Worm (Caenorhabditis elegans) whole organism, L1 larva: ENCODE measurements around the gene ZK1098.6.
A peak's percentile ranks its signal among the peaks of the same experiment; 100 is the strongest.

Experiments
- C04F5.9 ChIP-seq: sonication (generic microtip); optimal IDR thresholded peaks from 2 replicates; lab custom pipeline; 2016; ENCODE audit warnings: missing genetic modification characterization, missing compliant biosample characterization
- C16A3.4 ChIP-seq: fragments of 150-350 bp; optimal IDR thresholded peaks from 2 replicates; lab custom pipeline; 2014; ENCODE audit warnings: missing biosample characterization, missing genetic modification characterization
- aly-2 ChIP-seq: fragments of 150-350 bp; optimal IDR thresholded peaks from 2 replicates; lab custom pipeline; 2014; ENCODE audit warnings: missing biosample characterization, missing genetic modification characterization
- ama-1 ChIP-seq: fragments of 150-350 bp; optimal IDR thresholded peaks from 2 replicates; lab custom pipeline; 2014
- ceh-63 ChIP-seq: fragments of 200-800 bp; sonication (Bioruptor generic); optimal IDR thresholded peaks from 2 replicates; lab custom pipeline; 2018; ENCODE audit warnings: mild to moderate bottlenecking, missing genetic modification characterization, missing compliant biosample characterization
- ceh-82 ChIP-seq, 3 experiments: fragments of 150-350 bp in 1 of 3; sonication (generic microtip) in 2 of 3; optimal IDR thresholded peaks; 2 replicates each; lab custom pipeline; 2014 to 2017; ENCODE audit warnings: missing biosample characterization in 3 of 3, missing genetic modification characterization in 3 of 3
- dsc-1 ChIP-seq: sonication (generic microtip); optimal IDR thresholded peaks from 2 replicates; lab custom pipeline; 2016; ENCODE audit warnings: mild to moderate bottlenecking, missing genetic modification characterization, missing compliant biosample characterization
- efl-1 ChIP-seq, 4 experiments: fragments of 150-350 bp; optimal IDR thresholded peaks in 3 of 4; peaks in 1 of 4; 1 replicate in 1 of 4; 2 replicates in 3 of 4; lab custom pipeline; 2014; ENCODE audit warnings: missing biosample characterization in 2 of 4, missing genetic modification characterization in 2 of 4, missing genetic modification reagents in 2 of 4
- efl-3 ChIP-seq: fragments of 200-800 bp; sonication (Bioruptor generic); optimal IDR thresholded peaks from 2 replicates; lab custom pipeline; 2018; ENCODE audit warnings: mild to moderate bottlenecking, missing genetic modification characterization, missing compliant biosample characterization
- elt-2 ChIP-seq: sonication (generic microtip); optimal IDR thresholded peaks from 2 replicates; lab custom pipeline; 2016; ENCODE audit warnings: missing genetic modification characterization, mild to moderate bottlenecking, inconsistent platforms, missing compliant biosample characterization, missing genetic modification reagents
- elt-3 ChIP-seq, 6 experiments: fragments of 150-350 bp in 1 of 6; sonication (generic microtip); optimal IDR thresholded peaks; 2 replicates each; lab custom pipeline; 2017 to 2018; ENCODE audit warnings: missing biosample characterization in 6 of 6, missing genetic modification characterization in 6 of 6, inconsistent platforms in 1 of 6
- fkh-8 ChIP-seq: sonication (generic microtip); optimal IDR thresholded peaks from 2 replicates; lab custom pipeline; 2016; ENCODE audit warnings: mild to moderate bottlenecking, missing genetic modification characterization, missing compliant biosample characterization
- fos-1 ChIP-seq: fragments of 150-350 bp; optimal IDR thresholded peaks from 2 replicates; lab custom pipeline; 2014; ENCODE audit warnings: missing biosample characterization, missing genetic modification characterization
- grh-1 ChIP-seq: fragments of 200-800 bp; sonication (Bioruptor generic); IDR thresholded peaks from 2 replicates; pipeline ENCODE4 v1.3.6; 2022; ENCODE audit warnings: missing genetic modification reagents, missing genetic modification characterization, missing compliant biosample characterization
- hlh-17 ChIP-seq: fragments of 200-800 bp; sonication (Bioruptor generic); optimal IDR thresholded peaks from 2 replicates; lab custom pipeline; 2018; ENCODE audit warnings: missing genetic modification characterization, mild to moderate bottlenecking, missing compliant biosample characterization, moderate library complexity, borderline replicate concordance
- hpl-2 ChIP-seq: fragments of 150-350 bp; optimal IDR thresholded peaks from 2 replicates; lab custom pipeline; 2014; ENCODE audit warnings: missing biosample characterization, missing genetic modification reagents, missing genetic modification characterization
- lin-13 ChIP-seq: fragments of 150-350 bp; optimal IDR thresholded peaks from 2 replicates; lab custom pipeline; 2014; ENCODE audit warnings: missing biosample characterization, missing genetic modification reagents, missing genetic modification characterization
- lin-14 ChIP-seq: fragments of 200-800 bp; sonication (Bioruptor generic); optimal IDR thresholded peaks from 2 replicates; lab custom pipeline; 2018; ENCODE audit warnings: mild to moderate bottlenecking, missing genetic modification characterization, moderate library complexity, missing compliant biosample characterization
- lin-15B ChIP-seq: fragments of 150-350 bp; sonication (generic microtip); optimal IDR thresholded peaks from 3 replicates; lab custom pipeline; 2014; ENCODE audit warnings: missing biosample characterization, missing genetic modification characterization
- lin-39 ChIP-seq: fragments of 150-350 bp; optimal IDR thresholded peaks from 2 replicates; lab custom pipeline; 2014; ENCODE audit warnings: missing biosample characterization, missing genetic modification reagents, missing genetic modification characterization
- lir-3 ChIP-seq: sonication (generic microtip); optimal IDR thresholded peaks from 2 replicates; lab custom pipeline; 2016; ENCODE audit warnings: mild to moderate bottlenecking, missing genetic modification characterization, moderate library complexity, missing compliant biosample characterization; ENCODE audit not compliant: poor library complexity
- mdl-1 ChIP-seq, 2 experiments: fragments of 150-350 bp; optimal IDR thresholded peaks; 2 replicates each; lab custom pipeline; 2014 to 2017; ENCODE audit warnings: missing biosample characterization in 2 of 2, missing genetic modification characterization in 2 of 2, inconsistent platforms in 1 of 2
- nhr-19 ChIP-seq: fragments of 200-800 bp; sonication (Bioruptor generic); conservative IDR thresholded peaks from 2 replicates; pipeline ENCODE4 v1.3.6; 2022; ENCODE audit warnings: missing genetic modification characterization, missing compliant biosample characterization
- nhr-20 ChIP-seq: sonication (generic microtip); optimal IDR thresholded peaks from 2 replicates; lab custom pipeline; 2016; ENCODE audit warnings: mild to moderate bottlenecking, missing genetic modification characterization, missing compliant biosample characterization
- nhr-237 ChIP-seq: fragments of 150-350 bp; optimal IDR thresholded peaks from 2 replicates; lab custom pipeline; 2014; ENCODE audit warnings: missing biosample characterization, missing genetic modification characterization
- nhr-71 ChIP-seq: sonication (generic microtip); optimal IDR thresholded peaks from 2 replicates; lab custom pipeline; 2016; ENCODE audit warnings: mild to moderate bottlenecking, missing genetic modification characterization, moderate library complexity, missing compliant biosample characterization
- nhr-76 ChIP-seq: sonication (generic microtip); optimal IDR thresholded peaks from 2 replicates; lab custom pipeline; 2017; ENCODE audit warnings: missing biosample characterization, missing genetic modification characterization
- nhr-77 ChIP-seq: fragments of 150-350 bp; optimal IDR thresholded peaks from 2 replicates; lab custom pipeline; 2014; ENCODE audit warnings: missing biosample characterization, missing genetic modification characterization
- nhr-84 ChIP-seq: sonication (generic microtip); optimal IDR thresholded peaks from 2 replicates; lab custom pipeline; 2017; ENCODE audit warnings: missing biosample characterization, missing genetic modification characterization
- pag-3 ChIP-seq: sonication (generic microtip); optimal IDR thresholded peaks from 2 replicates; lab custom pipeline; 2017; ENCODE audit warnings: missing genetic modification characterization, mild to moderate bottlenecking, missing compliant biosample characterization, antibody characterized with exemption, borderline replicate concordance; ENCODE audit not compliant: insufficient read depth
- rnt-1 ChIP-seq: sonication (generic microtip); optimal IDR thresholded peaks from 2 replicates; lab custom pipeline; 2016; ENCODE audit warnings: mild to moderate bottlenecking, missing genetic modification characterization, moderate library complexity, missing compliant biosample characterization
- skn-1 ChIP-seq: fragments of 150-350 bp; optimal IDR thresholded peaks from 2 replicates; lab custom pipeline; 2014; ENCODE audit warnings: missing biosample characterization, missing genetic modification characterization
- snu-23 ChIP-seq: sonication (generic microtip); optimal IDR thresholded peaks from 2 replicates; lab custom pipeline; 2016; ENCODE audit warnings: missing genetic modification characterization, missing compliant biosample characterization
- sox-4 ChIP-seq: sonication (generic microtip); optimal IDR thresholded peaks from 2 replicates; lab custom pipeline; 2016; ENCODE audit warnings: missing genetic modification characterization, missing compliant biosample characterization
- sptf-1 ChIP-seq: fragments of 150-350 bp; optimal IDR thresholded peaks from 2 replicates; lab custom pipeline; 2014; ENCODE audit warnings: missing biosample characterization, missing genetic modification characterization
- swsn-7 ChIP-seq: sonication (generic microtip); optimal IDR thresholded peaks from 2 replicates; lab custom pipeline; 2016; ENCODE audit warnings: missing genetic modification characterization, missing compliant biosample characterization
- tbx-2 ChIP-seq: sonication (generic microtip); optimal IDR thresholded peaks from 2 replicates; lab custom pipeline; 2016; ENCODE audit warnings: missing genetic modification characterization, missing compliant biosample characterization
- tlp-1 ChIP-seq: fragments of 150-350 bp; optimal IDR thresholded peaks from 2 replicates; lab custom pipeline; 2014; ENCODE audit warnings: missing biosample characterization, missing genetic modification characterization
- unc-130 ChIP-seq: fragments of 150-350 bp; optimal IDR thresholded peaks from 2 replicates; lab custom pipeline; 2017; ENCODE audit warnings: missing biosample characterization, missing genetic modification characterization, inconsistent platforms
- unc-30 ChIP-seq: sonication (generic microtip); optimal IDR thresholded peaks from 2 replicates; lab custom pipeline; 2017; ENCODE audit warnings: missing biosample characterization, missing genetic modification characterization
- unc-62 ChIP-seq: fragments of 150-350 bp; optimal IDR thresholded peaks from 2 replicates; lab custom pipeline; 2014; ENCODE audit warnings: missing biosample characterization, missing genetic modification reagents, missing genetic modification characterization
- unc-86 ChIP-seq: sonication (generic microtip); optimal IDR thresholded peaks from 2 replicates; lab custom pipeline; 2016; ENCODE audit warnings: missing genetic modification characterization, missing compliant biosample characterization
- unc-98 ChIP-seq: fragments of 200-800 bp; sonication (Bioruptor generic); IDR thresholded peaks from 2 replicates; pipeline ENCODE4 v1.3.6; 2022; ENCODE audit warnings: missing genetic modification characterization, missing compliant biosample characterization
- zag-1 ChIP-seq: fragments of 150-350 bp; optimal IDR thresholded peaks from 2 replicates; lab custom pipeline; 2014; ENCODE audit warnings: missing biosample characterization, missing genetic modification characterization
- zip-4 ChIP-seq: fragments of 200-800 bp; sonication (Bioruptor generic); optimal IDR thresholded peaks from 2 replicates; lab custom pipeline; 2018; ENCODE audit warnings: mild to moderate bottlenecking, missing genetic modification characterization, moderate library complexity, missing compliant biosample characterization
- ztf-4 ChIP-seq: fragments of 150-350 bp; optimal IDR thresholded peaks from 2 replicates; lab custom pipeline; 2014; ENCODE audit warnings: missing biosample characterization, missing genetic modification characterization

ZK1098.6 gene

ce11 chrIII:9542816-9543215, 15.9 kb downstream of the ZK1098.6 start, which contains the start of gene eif-2Balpha (continued):
- TF ChIP-seq lin-39 (tag; lab: Kevin White, UChicago) (no peak), lin-15B (tag; lab: Kevin White, UChicago) (peak; percentile 17), nhr-237 (tag; lab: Kevin White, UChicago) (no peak), lin-13 (GFP tag; lab: Kevin White, UChicago) (no peak), elt-3 (tag; optimal IDR thresholded peaks at IDR 0.05; lab: Kevin White, UChicago) (peak in 1 of 6 experiments; percentile 24), grh-1 (GFP tag; lab: Robert Waterston, UW) (no peak), rnt-1 (tag; lab: Kevin White, UChicago) (no peak), nhr-20 (tag; lab: Kevin White, UChicago) (peak; percentile 4), fkh-8 (tag; lab: Kevin White, UChicago) (no peak), nhr-77 (no peak), unc-86 (tag; lab: Kevin White, UChicago) (no peak), dsc-1 (tag; lab: Kevin White, UChicago) (no peak), snu-23 (GFP tag; lab: Kevin White, UChicago) (peak; percentile 28), ceh-82 (tag; optimal IDR thresholded peaks at IDR 0.05; lab: Kevin White, UChicago) (peak in 1 of 3 experiments; percentile 30), aly-2 (no peak), lir-3 (tag; lab: Kevin White, UChicago) (no peak), lin-14 (no peak), zip-4 (no peak), efl-3 (GFP tag; lab: Kevin White, UChicago) (no peak)
- TF ChIP-seq, all 84 proteins: peak for 16

ce11 chrIII:9544125-9544524, 17.2 kb downstream of the ZK1098.6 start, which contains the start of gene ZK1098.9:
TSS of gene ZK1098.9 (plus strand) at chrIII:9544425.
- TF ChIP-seq zip-4, result no peak
- TF ChIP-seq ceh-63 (GFP tag; lab: Kevin White, UChicago), result no peak
- no peak for TF ChIP-seq sptf-1 (tag; lab: Kevin White, UChicago)
- TF ChIP-seq mdl-1 (tag; optimal IDR thresholded peaks at IDR 0.05; lab: Kevin White, UChicago), result no peak
- no peak for TF ChIP-seq elt-2
- no peak for TF ChIP-seq ama-1 (lab: Kevin White, UChicago)
- no peak for TF ChIP-seq nhr-19 (GFP tag; lab: Robert Waterston, UW)
- no peak for TF ChIP-seq unc-62 (GFP tag; lab: Kevin White, UChicago)
- no peak for TF ChIP-seq fos-1 (tag; lab: Kevin White, UChicago)
- TF ChIP-seq, all 84 proteins: peak for 0

- TF ChIP-seq efl-1 (optimal IDR thresholded peaks at IDR 0.05; lab: Kevin White, UChicago), result no peak
- TF ChIP-seq efl-1 (GFP tag; optimal IDR thresholded peaks at IDR 0.05 in 1 of 2; lab: Kevin White, UChicago), result peak in 1 of 2 experiments; percentile 76
- no peak for TF ChIP-seq hlh-17 (GFP tag; lab: Kevin White, UChicago)
Measured at ce11 chrIII:9544820-9545219, 17.9 kb downstream of the ZK1098.6 start, which contains the start of gene ZK1098.12. TSS of gene ZK1098.12 (plus strand) at chrIII:9545120.

- TF ChIP-seq nhr-84 (tag; lab: Kevin White, UChicago), result no peak
- peak; percentile 88 for TF ChIP-seq unc-130 (tag; lab: Kevin White, UChicago)
- peak; percentile 78 for TF ChIP-seq nhr-77
- TF ChIP-seq skn-1 (tag; lab: Kevin White, UChicago), result peak; percentile 87
- TF ChIP-seq C04F5.9 (tag; lab: Kevin White, UChicago), result peak; percentile 83
- peak; percentile 7 for TF ChIP-seq hpl-2 (GFP tag; lab: Kevin White, UChicago)
- TF ChIP-seq zip-4, result peak; percentile 78
- TF ChIP-seq pag-3 (tag; lab: Kevin White, UChicago), result no peak
- peak; percentile 93 for TF ChIP-seq tbx-2 (tag; lab: Kevin White, UChicago)
- TF ChIP-seq lir-3 (tag; lab: Kevin White, UChicago), result peak; percentile 79
- no peak for TF ChIP-seq zag-1 (tag; lab: Kevin White, UChicago)
- TF ChIP-seq swsn-7 (tag; lab: Kevin White, UChicago), result peak; percentile 94
- TF ChIP-seq sox-4 (tag; lab: Kevin White, UChicago), result peak; percentile 67
- TF ChIP-seq rnt-1 (tag; lab: Kevin White, UChicago), result peak; percentile 93
- peak; percentile 95 for TF ChIP-seq nhr-71
- TF ChIP-seq tlp-1 (tag; lab: Kevin White, UChicago), result no peak
- peak; percentile 80 for TF ChIP-seq ztf-4 (tag; lab: Kevin White, UChicago)
- peak; percentile 85 for TF ChIP-seq C16A3.4
- TF ChIP-seq nhr-76 (tag; lab: Kevin White, UChicago), result no peak
- peak; percentile 19 for TF ChIP-seq elt-2
- peak; percentile 90 for TF ChIP-seq nhr-20 (tag; lab: Kevin White, UChicago)
- TF ChIP-seq unc-98 (GFP tag; lab: Robert Waterston, UW), result no peak
- no peak for TF ChIP-seq unc-30
Measured at ce11 chrIII:9546016-9546659, 19.2 kb downstream of the ZK1098.6 start, which contains the start of gene unc-16. TSS of gene unc-16 (plus strand) at chrIII:9546258.
